Worm (Caenorhabditis elegans) whole organism, midembryonic: Measurements from ENCODE around the gene T19D12.2.

Experiments used
- T22C8.4 ChIP-seq: fragments of 200-800 bp; sonication (Bioruptor generic); IDR thresholded peaks from 2 replicates; pipeline ENCODE4 v1.3.6; 2022; ENCODE audit warnings: missing genetic modification characterization, missing compliant biosample characterization
- cog-1 ChIP-seq: sonication (generic microtip); optimal IDR thresholded peaks from 2 replicates; lab custom pipeline; 2016; ENCODE audit warnings: missing genetic modification characterization, missing compliant biosample characterization
- flt-1 ChIP-seq: fragments of 200-800 bp; sonication (Bioruptor generic); IDR thresholded peaks from 2 replicates; pipeline ENCODE4 v1.3.6; 2022; ENCODE audit warnings: missing genetic modification characterization, missing compliant biosample characterization
- klf-2 ChIP-seq: fragments of 200-800 bp; sonication (Bioruptor generic); conservative IDR thresholded peaks from 2 replicates; pipeline ENCODE4 v1.3.6; 2022; ENCODE audit warnings: missing genetic modification reagents, missing genetic modification characterization, missing compliant biosample characterization
- med-1 ChIP-seq: sonication (generic microtip); optimal IDR thresholded peaks from 2 replicates; lab custom pipeline; 2017; ENCODE audit warnings: missing genetic modification characterization, mild to moderate bottlenecking, missing compliant biosample characterization, antibody characterized with exemption, missing genetic modification reagents; ENCODE audit not compliant: insufficient read depth
- ref-1 ChIP-seq: fragments of 200-800 bp; sonication (Bioruptor generic); conservative IDR thresholded peaks from 2 replicates; pipeline ENCODE4 v1.3.6; 2022; ENCODE audit warnings: missing genetic modification reagents, missing genetic modification characterization, missing compliant biosample characterization
- tab-1 ChIP-seq: fragments of 200-800 bp; sonication (Bioruptor generic); IDR thresholded peaks from 2 replicates; pipeline ENCODE4 v1.3.6; 2022; ENCODE audit warnings: missing genetic modification characterization, missing compliant biosample characterization
- ztf-23 ChIP-seq: fragments of 200-800 bp; sonication (Bioruptor generic); IDR thresholded peaks from 2 replicates; pipeline ENCODE4 v1.3.6; 2022; ENCODE audit warnings: missing genetic modification reagents, missing genetic modification characterization, missing compliant biosample characterization
- ztf-29 ChIP-seq: fragments of 200-800 bp; sonication (Bioruptor generic); IDR thresholded peaks from 2 replicates; pipeline ENCODE4 v1.3.6; 2022; ENCODE audit warnings: missing genetic modification reagents, missing genetic modification characterization, missing compliant biosample characterization

The T19D12.2 gene

ce11 chrII:6673894-6674293, 12.8 kb downstream of the T19D12.2 start, which contains the start of gene H43E16.1:
TSS of gene H43E16.1 (plus strand) at chrII:6674268.
- TF ChIP-seq T22C8.4 (GFP tag; lab: Robert Waterston, UW) (no peak), med-1 (no peak), tab-1 (no peak), ztf-29 (no peak), klf-2 (GFP tag; lab: Robert Waterston, UW) (no peak), ref-1 (GFP tag; lab: Robert Waterston, UW) (no peak), cog-1 (tag; lab: Kevin White, UChicago) (no peak)

- no peak for TF ChIP-seq klf-2 (GFP tag; lab: Robert Waterston, UW)
Observed at ce11 chrII:6679724-6680123, 18.6 kb downstream of the T19D12.2 start, which contains the start of gene ift-74. TSS of gene ift-74 (plus strand) at chrII:6680024.

ce11 chrII:6681478-6681877, 20.3 kb downstream of the T19D12.2 start:
- TF ChIP-seq flt-1, result no peak
- TF ChIP-seq ztf-29, result no peak
- no peak for TF ChIP-seq tab-1
- no peak for TF ChIP-seq T22C8.4 (GFP tag; lab: Robert Waterston, UW)
- TF ChIP-seq med-1, result no peak
- no peak for TF ChIP-seq ztf-23 (GFP tag; lab: Robert Waterston, UW)
- TF ChIP-seq ref-1 (GFP tag; lab: Robert Waterston, UW), result no peak
- TF ChIP-seq klf-2 (GFP tag; lab: Robert Waterston, UW), result no peak
- TF ChIP-seq cog-1 (tag; lab: Kevin White, UChicago), result no peak

- TF ChIP-seq ztf-23 (GFP tag; lab: Robert Waterston, UW) (no peak), klf-2 (GFP tag; lab: Robert Waterston, UW) (no peak), T22C8.4 (GFP tag; lab: Robert Waterston, UW) (no peak)
Observed at ce11 chrII:6682918-6683317, 21.8 kb downstream of the T19D12.2 start.

ce11 chrII:6683663-6684285, 22.6 kb downstream of the T19D12.2 start, which contains the start of gene gyf-1:
TSS of gene gyf-1 (plus strand) at chrII:6684235.
- no peak for TF ChIP-seq med-1
- no peak for TF ChIP-seq ztf-23 (GFP tag; lab: Robert Waterston, UW)
- no peak for TF ChIP-seq tab-1
- no peak for TF ChIP-seq ref-1 (GFP tag; lab: Robert Waterston, UW)
- no peak for TF ChIP-seq T22C8.4 (GFP tag; lab: Robert Waterston, UW)
- TF ChIP-seq klf-2 (GFP tag; lab: Robert Waterston, UW), result no peak
- no peak for TF ChIP-seq ztf-29
- TF ChIP-seq cog-1 (tag; lab: Kevin White, UChicago), result no peak
- TF ChIP-seq flt-1, result no peak

ce11 chrII:6685964-6686363, 24.8 kb downstream of the T19D12.2 start:
- no peak for TF ChIP-seq T22C8.4 (GFP tag; lab: Robert Waterston, UW)
- TF ChIP-seq klf-2 (GFP tag; lab: Robert Waterston, UW), result no peak
- no peak for TF ChIP-seq ztf-23 (GFP tag; lab: Robert Waterston, UW)
- TF ChIP-seq tab-1, result no peak
- no peak for TF ChIP-seq cog-1 (tag; lab: Kevin White, UChicago)
- TF ChIP-seq med-1, result no peak
- TF ChIP-seq ztf-29, result no peak
- no peak for TF ChIP-seq flt-1
- no peak for TF ChIP-seq ref-1 (GFP tag; lab: Robert Waterston, UW)

- TF ChIP-seq cog-1 (tag; lab: Kevin White, UChicago) (no peak), ztf-23 (GFP tag; lab: Robert Waterston, UW) (no peak), T22C8.4 (GFP tag; lab: Robert Waterston, UW) (no peak), flt-1 (no peak), klf-2 (GFP tag; lab: Robert Waterston, UW) (no peak), ztf-29 (no peak), ref-1 (GFP tag; lab: Robert Waterston, UW) (no peak), med-1 (no peak), tab-1 (no peak)
Observed at ce11 chrII:6689088-6689487, 28.0 kb downstream of the T19D12.2 start.

- TF ChIP-seq ztf-29, result no peak
- TF ChIP-seq flt-1, result no peak
- TF ChIP-seq ref-1 (GFP tag; lab: Robert Waterston, UW), result no peak
- no peak for TF ChIP-seq tab-1
- no peak for TF ChIP-seq klf-2 (GFP tag; lab: Robert Waterston, UW)
- no peak for TF ChIP-seq cog-1 (tag; lab: Kevin White, UChicago)
- no peak for TF ChIP-seq ztf-23 (GFP tag; lab: Robert Waterston, UW)
- no peak for TF ChIP-seq T22C8.4 (GFP tag; lab: Robert Waterston, UW)
- no peak for TF ChIP-seq med-1
Observed at ce11 chrII:6695388-6695787, 34.3 kb downstream of the T19D12.2 start, which contains the start of gene C18H9.5. TSS of gene C18H9.5 (minus strand) at chrII:6695566.

ce11 chrII:6698784-6699183, 37.6 kb downstream of the T19D12.2 start, which contains the start of gene C18H9.1:
TSS of gene C18H9.1 (plus strand) at chrII:6699084.
- no peak for TF ChIP-seq T22C8.4 (GFP tag; lab: Robert Waterston, UW)
- no peak for TF ChIP-seq tab-1
- TF ChIP-seq med-1, result no peak
- TF ChIP-seq ztf-29, result no peak
- TF ChIP-seq flt-1, result no peak
- TF ChIP-seq cog-1 (tag; lab: Kevin White, UChicago), result no peak
- no peak for TF ChIP-seq ztf-23 (GFP tag; lab: Robert Waterston, UW)
- no peak for TF ChIP-seq klf-2 (GFP tag; lab: Robert Waterston, UW)
- no peak for TF ChIP-seq ref-1 (GFP tag; lab: Robert Waterston, UW)

- TF ChIP-seq tab-1, result no peak
- TF ChIP-seq flt-1, result no peak
- TF ChIP-seq med-1, result no peak
- no peak for TF ChIP-seq ref-1 (GFP tag; lab: Robert Waterston, UW)
- TF ChIP-seq cog-1 (tag; lab: Kevin White, UChicago), result no peak
- no peak for TF ChIP-seq ztf-29
- no peak for TF ChIP-seq klf-2 (GFP tag; lab: Robert Waterston, UW)
- no peak for TF ChIP-seq T22C8.4 (GFP tag; lab: Robert Waterston, UW)
- no peak for TF ChIP-seq ztf-23 (GFP tag; lab: Robert Waterston, UW)
Observed at ce11 chrII:6701497-6701896, 40.4 kb downstream of the T19D12.2 start, which contains the start of gene C18H9.6. TSS of gene C18H9.6 (minus strand) at chrII:6701625.
